Worm (Caenorhabditis elegans): ENCODE measurements around the gene mut-15.

DNA sequence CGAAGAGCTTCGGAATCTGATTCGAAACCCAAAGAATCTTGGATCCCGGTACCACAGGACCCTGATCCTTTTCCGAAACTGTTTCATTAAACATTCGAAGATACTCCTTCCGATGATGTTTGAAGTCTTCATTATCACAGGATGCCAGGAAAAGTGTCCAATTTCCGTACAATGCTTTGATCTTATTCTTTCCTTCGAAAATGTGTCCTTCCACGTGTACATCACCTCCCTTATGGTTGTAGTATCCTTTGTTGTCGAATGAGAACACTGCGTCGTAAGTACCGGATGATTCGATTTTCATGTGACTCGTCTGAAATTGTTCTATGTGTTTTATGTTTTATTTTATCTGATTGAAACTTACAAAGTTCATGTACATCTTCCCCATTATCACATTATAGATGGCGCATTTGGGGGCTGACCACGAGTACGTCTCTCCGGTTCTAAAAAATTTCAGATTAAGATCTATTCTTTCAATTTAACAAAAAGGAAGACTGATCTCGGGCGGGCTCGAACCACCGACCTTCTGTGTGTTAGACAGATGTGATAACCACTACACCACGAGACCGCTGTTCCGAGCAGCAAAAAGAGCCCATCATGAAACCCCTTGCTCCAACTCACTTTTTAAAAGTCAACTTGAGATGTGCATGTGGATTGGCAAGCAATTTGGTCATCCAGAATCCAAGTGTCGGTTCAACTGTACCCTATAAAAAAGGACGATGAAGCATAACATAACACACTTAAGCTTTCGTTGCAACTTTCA is 10.4 kb downstream of the mut-15 start:
- TF ChIP-seq aly-2 (tag; optimal IDR thresholded peaks at IDR 0.05) (no peak), nhr-76 (tag; optimal IDR thresholded peaks at IDR 0.05) (no peak), snpc-1.2 (GFP tag; IDR thresholded peaks at IDR 0.05) (0 out of 2 replicates have a peak, but pooled peaks have one; percentile 43)

All from whole organism, L4 larva.